Worm (Caenorhabditis elegans): ENCODE measurements around the gene K04A8.1.

ce11 chrV:6558103-6558502 is 8.0 kb upstream of the K04A8.1 start, which contains the start of gene spp-20:
- TF ChIP-seq mdl-1 (tag; optimal IDR thresholded peaks at IDR 0.05) (no peak), nhr-77 (tag; optimal IDR thresholded peaks at IDR 0.05) (no peak), aly-2 (tag; optimal IDR thresholded peaks at IDR 0.05) (no peak), lin-39 (tag; optimal IDR thresholded peaks at IDR 0.05) (no peak), daf-16 (GFP tag; optimal IDR thresholded peaks at IDR 0.05) (no peak), daf-16 (tag; optimal IDR thresholded peaks at IDR 0.05) (no peak), arid-1 (GFP tag; conservative IDR thresholded peaks at IDR 0.05) (no peak), fkh-10 (GFP tag; optimal IDR thresholded peaks at IDR 0.05) (no peak), nhr-76 (tag; optimal IDR thresholded peaks at IDR 0.05) (no peak), F37D6.2 (tag; optimal IDR thresholded peaks at IDR 0.05) (no peak)
